Fruit fly (Drosophila melanogaster) whole organism, embryonic: ENCODE results near the gene Jhbp7.

Experiments
- CG11456 ChIP-seq: fragments of 200-800 bp; sonication (Bioruptor generic); IDR thresholded peaks from 3 replicates; pipeline ENCODE4 v1.3.6; 2022; ENCODE audit warnings: missing biosample characterization, missing genetic modification characterization
- CG11504 ChIP-seq: fragments of 200-800 bp; sonication (Bioruptor generic); optimal IDR thresholded peaks from 3 replicates; lab custom pipeline; 2019; ENCODE audit warnings: missing biosample characterization, mild to moderate bottlenecking, missing genetic modification characterization, moderate library complexity
- CG12769 ChIP-seq: fragments of 200-800 bp; sonication (Bioruptor generic); optimal IDR thresholded peaks from 2 replicates; lab custom pipeline; 2019; ENCODE audit warnings: missing biosample characterization, mild to moderate bottlenecking, missing genetic modification characterization, moderate library complexity
- CG15696 ChIP-seq: fragments of 200-800 bp; sonication (Bioruptor generic); optimal IDR thresholded peaks from 2 replicates; lab custom pipeline; 2019; ENCODE audit warnings: missing biosample characterization, mild to moderate bottlenecking, missing genetic modification characterization, moderate library complexity
- CG18476 ChIP-seq: fragments of 200-800 bp; sonication (Bioruptor generic); optimal IDR thresholded peaks from 2 replicates; lab custom pipeline; 2016; ENCODE audit warnings: missing biosample characterization, mild to moderate bottlenecking, missing genetic modification characterization
- CG2116 ChIP-seq: fragments of 200-800 bp; sonication (Bioruptor generic); optimal IDR thresholded peaks from 3 replicates; lab custom pipeline; 2018; ENCODE audit warnings: missing biosample characterization, mild to moderate bottlenecking, missing genetic modification characterization
- CG3065 ChIP-seq: fragments of 200-800 bp; sonication (Bioruptor generic); optimal IDR thresholded peaks from 2 replicates; lab custom pipeline; 2016; ENCODE audit warnings: missing biosample characterization, missing genetic modification characterization
- CG32767 ChIP-seq: fragments of 200-800 bp; sonication (Bioruptor generic); IDR thresholded peaks from 2 replicates; pipeline ENCODE4 v1.3.6; 2022; ENCODE audit warnings: missing biosample characterization, missing genetic modification characterization
- CG3726 ChIP-seq: fragments of 200-800 bp; sonication (Bioruptor generic); IDR thresholded peaks from 3 replicates; pipeline ENCODE4, ENCODE4 v1.3.6; 2022; ENCODE audit warnings: missing biosample characterization, missing genetic modification characterization
- CG4328 ChIP-seq: fragments of 200-800 bp; sonication (Bioruptor generic); optimal IDR thresholded peaks from 3 replicates; lab custom pipeline; 2017; ENCODE audit warnings: missing biosample characterization, missing genetic modification reagents, missing genetic modification characterization
- CG5180 ChIP-seq: fragments of 200-800 bp; sonication (Bioruptor generic); optimal IDR thresholded peaks from 3 replicates; lab custom pipeline; 2017; ENCODE audit warnings: missing biosample characterization, missing genetic modification characterization, mild to moderate bottlenecking, moderate library complexity, missing genetic modification reagents
- CG6175 ChIP-seq: fragments of 200-800 bp; sonication (Bioruptor generic); IDR thresholded peaks from 3 replicates; pipeline ENCODE4 v1.3.6; 2022; ENCODE audit warnings: missing biosample characterization, missing genetic modification characterization
- CG6272 ChIP-seq: fragments of 200-800 bp; sonication (Bioruptor generic); IDR thresholded peaks from 2 replicates; pipeline ENCODE4 v1.3.6; 2022; ENCODE audit warnings: missing biosample characterization, missing genetic modification characterization
- CG9215 ChIP-seq: fragments of 200-800 bp; sonication (Bioruptor generic); IDR thresholded peaks from 2 replicates; pipeline ENCODE4 v1.3.6; 2022; ENCODE audit warnings: missing biosample characterization, missing genetic modification characterization
- Dad ChIP-seq: fragments of 200-800 bp; sonication (Bioruptor generic); optimal IDR thresholded peaks from 3 replicates; lab custom pipeline; 2016; ENCODE audit warnings: missing biosample characterization, missing genetic modification characterization
- Dip2 ChIP-seq: fragments of 200-800 bp; sonication (Bioruptor generic); IDR thresholded peaks from 2 replicates; pipeline ENCODE4 v1.3.6; 2022; ENCODE audit warnings: missing biosample characterization, missing genetic modification characterization
- Dip3 ChIP-seq: fragments of 200-800 bp; sonication (Bioruptor generic); optimal IDR thresholded peaks from 3 replicates; lab custom pipeline; 2016; ENCODE audit warnings: missing biosample characterization, missing genetic modification characterization
- Gsc ChIP-seq: fragments of 200-800 bp; sonication (Bioruptor generic); IDR thresholded peaks from 2 replicates; pipeline ENCODE4 v1.3.6; 2022; ENCODE audit warnings: missing biosample characterization, missing genetic modification characterization
- H2.0 ChIP-seq: fragments of 200-800 bp; sonication (Bioruptor generic); IDR thresholded peaks from 2 replicates; pipeline ENCODE4 v1.3.6; 2022; ENCODE audit warnings: missing biosample characterization, missing genetic modification characterization
- HLHmδ ChIP-seq: fragments of 200-800 bp; sonication (Bioruptor generic); optimal IDR thresholded peaks from 2 replicates; lab custom pipeline; 2018; ENCODE audit warnings: missing biosample characterization, mild to moderate bottlenecking, missing genetic modification characterization, moderate library complexity
- Hr78 ChIP-seq, 2 experiments: fragments of 200-800 bp in 1 of 2; fragments of >200 bp in 1 of 2; sonication (Bioruptor generic) in 1 of 2; optimal IDR thresholded peaks; 2 replicates each; lab custom pipeline; 2017 to 2019; ENCODE audit warnings: missing biosample characterization in 2 of 2, missing genetic modification characterization in 2 of 2, mild to moderate bottlenecking in 1 of 2, moderate library complexity in 1 of 2
- Max ChIP-seq: fragments of 200-800 bp; sonication (Bioruptor generic); optimal IDR thresholded peaks from 2 replicates; lab custom pipeline; 2016; ENCODE audit warnings: missing biosample characterization, mild to moderate bottlenecking, missing genetic modification characterization
- Mrtf ChIP-seq: fragments of 200-800 bp; sonication (Bioruptor generic); IDR thresholded peaks from 3 replicates; pipeline ENCODE4 v1.3.6; 2022; ENCODE audit warnings: missing biosample characterization, missing genetic modification characterization
- Neu2 ChIP-seq: fragments of 200-800 bp; sonication (Bioruptor generic); optimal IDR thresholded peaks from 3 replicates; lab custom pipeline; 2016; ENCODE audit warnings: missing biosample characterization, missing genetic modification characterization, borderline replicate concordance
- Nf-YB ChIP-seq: fragments of 200-800 bp; sonication (Bioruptor generic); optimal IDR thresholded peaks from 3 replicates; lab custom pipeline; 2019; ENCODE audit warnings: missing biosample characterization, mild to moderate bottlenecking, missing genetic modification characterization, moderate library complexity
- Rfx ChIP-seq: fragments of 200-800 bp; sonication (Bioruptor generic); IDR thresholded peaks from 2 replicates; pipeline ENCODE4 v1.3.6; 2022; ENCODE audit warnings: missing biosample characterization, missing genetic modification characterization
- Rx ChIP-seq: fragments of 200-800 bp; sonication (Bioruptor generic); IDR thresholded peaks from 2 replicates; pipeline ENCODE4 v1.3.6; 2022; ENCODE audit warnings: missing biosample characterization, missing genetic modification characterization
- Scr ChIP-seq: fragments of 200-800 bp; sonication (Bioruptor generic); IDR thresholded peaks from 2 replicates; pipeline ENCODE4 v1.3.6; 2022; ENCODE audit warnings: missing biosample characterization, missing genetic modification characterization; ENCODE audit not compliant: partially characterized antibody
- Side ChIP-seq: fragments of 200-800 bp; sonication (Bioruptor generic); optimal IDR thresholded peaks from 2 replicates; lab custom pipeline; 2016; ENCODE audit warnings: missing biosample characterization, missing genetic modification characterization
- Spps ChIP-seq: fragments of 200-800 bp; sonication (Bioruptor generic); optimal IDR thresholded peaks from 2 replicates; lab custom pipeline; 2018; ENCODE audit warnings: missing biosample characterization, mild to moderate bottlenecking, missing genetic modification characterization
- Trl ChIP-seq, 3 experiments: fragments of >200 bp in 2 of 3; fragments of 200-800 bp in 1 of 3; sonication (Bioruptor generic) in 1 of 3; optimal IDR thresholded peaks; 2 replicates in 1 of 3; 3 replicates in 2 of 3; lab custom pipeline; 2016 to 2017; ENCODE audit warnings: missing biosample characterization in 1 of 3, missing genetic modification characterization in 1 of 3
- Xrp1 ChIP-seq: fragments of 200-800 bp; sonication (Bioruptor generic); IDR thresholded peaks from 2 replicates; pipeline ENCODE4 v1.3.6; 2022; ENCODE audit warnings: missing biosample characterization, missing genetic modification characterization
- al ChIP-seq: fragments of 200-800 bp; sonication (Bioruptor generic); IDR thresholded peaks from 2 replicates; pipeline ENCODE4 v1.3.6; 2022; ENCODE audit warnings: missing biosample characterization, missing genetic modification characterization
- aop ChIP-seq: fragments of 200-800 bp; sonication (Bioruptor generic); IDR thresholded peaks from 2 replicates; pipeline ENCODE4 v1.3.6; 2022; ENCODE audit warnings: missing biosample characterization, missing genetic modification characterization
- caup ChIP-seq: fragments of 200-800 bp; sonication (Bioruptor generic); optimal IDR thresholded peaks from 3 replicates; lab custom pipeline; 2017; ENCODE audit warnings: missing biosample characterization, mild to moderate bottlenecking, missing genetic modification characterization, moderate library complexity; ENCODE audit not compliant: severe bottlenecking
- dan ChIP-seq: fragments of 200-800 bp; sonication (Bioruptor generic); IDR thresholded peaks from 2 replicates; pipeline ENCODE4 v1.3.6; 2022; ENCODE audit warnings: missing biosample characterization, missing genetic modification characterization
- exex ChIP-seq: fragments of 200-800 bp; sonication (Bioruptor generic); optimal IDR thresholded peaks from 4 replicates; lab custom pipeline; 2018; ENCODE audit warnings: missing biosample characterization, mild to moderate bottlenecking, missing genetic modification characterization, moderate library complexity
- fd102C ChIP-seq: fragments of 200-800 bp; sonication (Bioruptor generic); optimal IDR thresholded peaks from 2 replicates; lab custom pipeline; 2018; ENCODE audit warnings: missing biosample characterization, mild to moderate bottlenecking, missing genetic modification characterization, moderate library complexity
- fd96Cb ChIP-seq: fragments of 200-800 bp; sonication (Bioruptor generic); optimal IDR thresholded peaks from 2 replicates; lab custom pipeline; 2018; ENCODE audit warnings: missing biosample characterization, mild to moderate bottlenecking, missing genetic modification characterization, moderate library complexity
- gcm2 ChIP-seq: fragments of 200-800 bp; sonication (Bioruptor generic); optimal IDR thresholded peaks from 2 replicates; lab custom pipeline; 2016; ENCODE audit warnings: missing biosample characterization, missing genetic modification characterization
- gt ChIP-seq: fragments of 200-800 bp; sonication (Bioruptor generic); IDR thresholded peaks from 2 replicates; pipeline ENCODE4 v1.3.6; 2022; ENCODE audit warnings: missing biosample characterization, missing genetic modification characterization
- her ChIP-seq: fragments of 200-800 bp; sonication (Bioruptor generic); optimal IDR thresholded peaks from 2 replicates; lab custom pipeline; 2016; ENCODE audit warnings: missing biosample characterization, missing genetic modification characterization
- jigr1 ChIP-seq: fragments of 200-800 bp; sonication (Bioruptor generic); IDR thresholded peaks from 3 replicates; pipeline ENCODE4 v1.3.6; 2022; ENCODE audit warnings: missing biosample characterization, missing genetic modification characterization
- klu ChIP-seq: fragments of 200-800 bp; sonication (Bioruptor generic); IDR thresholded peaks from 2 replicates; pipeline ENCODE4 v1.3.6; 2022; ENCODE audit warnings: missing biosample characterization, missing genetic modification characterization
- maf-S ChIP-seq: fragments of 200-800 bp; sonication (Bioruptor generic); optimal IDR thresholded peaks from 2 replicates; lab custom pipeline; 2016; ENCODE audit warnings: missing biosample characterization, missing genetic modification characterization
- otp ChIP-seq: fragments of 200-800 bp; sonication (Bioruptor generic); IDR thresholded peaks from 3 replicates; pipeline ENCODE4, ENCODE4 v1.3.6; 2022; ENCODE audit warnings: missing biosample characterization, missing genetic modification characterization
- run ChIP-seq: fragments of 200-800 bp; sonication (Bioruptor generic); optimal IDR thresholded peaks from 3 replicates; lab custom pipeline; 2018; ENCODE audit warnings: missing biosample characterization, mild to moderate bottlenecking, missing genetic modification characterization
- sob ChIP-seq: fragments of 200-800 bp; sonication (Bioruptor generic); IDR thresholded peaks from 2 replicates; pipeline ENCODE4 v1.3.6; 2022; ENCODE audit warnings: missing biosample characterization, missing genetic modification characterization
- sr ChIP-seq: fragments of 200-800 bp; sonication (Bioruptor generic); IDR thresholded peaks from 3 replicates; pipeline ENCODE4 v1.3.6; 2022; ENCODE audit warnings: missing biosample characterization, missing genetic modification characterization
- stc ChIP-seq: fragments of 200-800 bp; sonication (Bioruptor generic); IDR thresholded peaks from 2 replicates; pipeline ENCODE4 v1.3.6; 2022; ENCODE audit warnings: missing biosample characterization, missing genetic modification characterization
- tin ChIP-seq: fragments of 200-800 bp; sonication (Bioruptor generic); optimal IDR thresholded peaks from 3 replicates; lab custom pipeline; 2016; ENCODE audit warnings: missing biosample characterization, missing genetic modification characterization
- tio ChIP-seq: fragments of 200-800 bp; sonication (Bioruptor generic); optimal IDR thresholded peaks from 2 replicates; lab custom pipeline; 2017; ENCODE audit warnings: missing biosample characterization, missing genetic modification characterization, inconsistent platforms

Gene Jhbp7

dm6 chr3R:25215123-25215522 lies 22.3 kb upstream of the Jhbp7 start, which contains the start of gene Saysd1 (continued):
- TF ChIP-seq HLHmδ (GFP tag; lab: Kevin White, UChicago) = no peak
- TF ChIP-seq Xrp1 (GFP tag; lab: Robert Waterston, UW) = no peak; the same call in 1 of the 2 replicates
- TF ChIP-seq Hr78 (GFP tag; optimal IDR thresholded peaks at IDR 0.05; lab: Kevin White, UChicago) = no peak
- TF ChIP-seq otp = no peak
- peak; percentile 62 for TF ChIP-seq sob (GFP tag; lab: Robert Waterston, UW)
- no peak for TF ChIP-seq CG15696
- TF ChIP-seq tin (GFP tag; lab: Kevin White, UChicago) = peak; percentile 30
- no peak for TF ChIP-seq Spps
- TF ChIP-seq aop (GFP tag; lab: Robert Waterston, UW) = no peak
- peak; percentile 46 for TF ChIP-seq CG2116 (GFP tag; lab: Kevin White, UChicago)
- TF ChIP-seq H2.0 (GFP tag; lab: Robert Waterston, UW) = no peak
- TF ChIP-seq run (tag; lab: Kevin White, UChicago) = no peak
- no peak for TF ChIP-seq Side (GFP tag; lab: Kevin White, UChicago)
- TF ChIP-seq dan (GFP tag; lab: Robert Waterston, UW) = no peak
- TF ChIP-seq gcm2 (GFP tag; lab: Kevin White, UChicago) = no peak
- no peak for TF ChIP-seq Gsc
- no peak for TF ChIP-seq maf-S (GFP tag; lab: Kevin White, UChicago)
- no peak for TF ChIP-seq CG5180 (GFP tag; lab: Kevin White, UChicago)
- no peak for TF ChIP-seq CG4328 (GFP tag; lab: Kevin White, UChicago)
- no peak for TF ChIP-seq klu (GFP tag; lab: Robert Waterston, UW)
- TF ChIP-seq Neu2 (GFP tag; lab: Kevin White, UChicago) = no peak
- TF ChIP-seq Dip3 = no peak
- TF ChIP-seq gt (GFP tag; lab: Robert Waterston, UW) = no peak
- no peak for TF ChIP-seq CG11456
- no peak for TF ChIP-seq Dip2 (GFP tag; lab: Robert Waterston, UW)
- no peak for TF ChIP-seq fd102C
- TF ChIP-seq Rfx = peak; percentile 79
- no peak for TF ChIP-seq CG32767 (GFP tag; lab: Robert Waterston, UW)
- no peak for TF ChIP-seq CG11504
- TF ChIP-seq caup (GFP tag; lab: Kevin White, UChicago) = no peak
- TF ChIP-seq CG18476 (GFP tag; lab: Kevin White, UChicago) = peak; percentile 11
- TF ChIP-seq Nf-YB = no peak
- TF ChIP-seq Rx (GFP tag; lab: Robert Waterston, UW) = peak; percentile 29; the same call in 1 of the 2 replicates
- TF ChIP-seq CG3726 (GFP tag; lab: Robert Waterston, UW) = no peak
- no peak for TF ChIP-seq sr (GFP tag; lab: Robert Waterston, UW)
- TF ChIP-seq fd96Cb (tag; lab: Kevin White, UChicago) = no peak
- TF ChIP-seq al (GFP tag; lab: Robert Waterston, UW) = no peak
- no peak for TF ChIP-seq Dad (GFP tag; lab: Kevin White, UChicago)
- TF ChIP-seq Max (GFP tag; lab: Kevin White, UChicago) = no peak
- TF ChIP-seq CG6175 (GFP tag; lab: Robert Waterston, UW) = peak; percentile 35; the same call in 1 of the 3 replicates
- no peak for TF ChIP-seq tio (GFP tag; lab: Kevin White, UChicago)
- TF ChIP-seq CG12769 = peak; percentile 37
- peak; percentile 9 for TF ChIP-seq exex (tag; lab: Kevin White, UChicago)
- TF ChIP-seq her (GFP tag; lab: Kevin White, UChicago) = no peak
- TF ChIP-seq CG3065 (GFP tag; lab: Kevin White, UChicago) = no peak
- no peak for TF ChIP-seq Trl (optimal IDR thresholded peaks at IDR 0.05; lab: Kevin White, UChicago)
- peak; percentile 11 for TF ChIP-seq Trl (GFP tag; optimal IDR thresholded peaks at IDR 0.05; lab: Kevin White, UChicago)
- no peak for TF ChIP-seq jigr1 (GFP tag; lab: Robert Waterston, UW)
- TF ChIP-seq Mrtf (GFP tag; lab: Robert Waterston, UW) = no peak
- no peak for TF ChIP-seq CG6272 (GFP tag; lab: Robert Waterston, UW)
- no peak for TF ChIP-seq CG9215 (GFP tag; lab: Robert Waterston, UW)
- peak; percentile 86 for TF ChIP-seq Scr (GFP tag; lab: Robert Waterston, UW)
- TF ChIP-seq stc (GFP tag; lab: Robert Waterston, UW) = peak; percentile 43; the same call in 1 of the 2 replicates
